Worm (Caenorhabditis elegans) whole organism, L1 larva: Measurements from ENCODE around the gene C11H1.5.

Source experiments
- ama-1 ChIP-seq: fragments of 150-350 bp; optimal IDR thresholded peaks from 2 replicates; lab custom pipeline; 2014
- ceh-82 ChIP-seq, 3 experiments: fragments of 150-350 bp in 1 of 3; sonication (generic microtip) in 2 of 3; optimal IDR thresholded peaks; 2 replicates each; lab custom pipeline; 2014 to 2017; ENCODE audit warnings: missing biosample characterization in 3 of 3, missing genetic modification characterization in 3 of 3
- elt-3 ChIP-seq, 6 experiments: fragments of 150-350 bp in 1 of 6; sonication (generic microtip); optimal IDR thresholded peaks; 2 replicates each; lab custom pipeline; 2017 to 2018; ENCODE audit warnings: missing biosample characterization in 6 of 6, missing genetic modification characterization in 6 of 6, inconsistent platforms in 1 of 6
- fos-1 ChIP-seq: fragments of 150-350 bp; optimal IDR thresholded peaks from 2 replicates; lab custom pipeline; 2014; ENCODE audit warnings: missing biosample characterization, missing genetic modification characterization
- irx-1 ChIP-seq: sonication (generic microtip); optimal IDR thresholded peaks from 2 replicates; lab custom pipeline; 2016; ENCODE audit warnings: missing genetic modification characterization, missing compliant biosample characterization
- lin-39 ChIP-seq: fragments of 150-350 bp; optimal IDR thresholded peaks from 2 replicates; lab custom pipeline; 2014; ENCODE audit warnings: missing biosample characterization, missing genetic modification reagents, missing genetic modification characterization
- mab-9 ChIP-seq: fragments of 200-800 bp; sonication (Bioruptor generic); IDR thresholded peaks from 2 replicates; pipeline ENCODE4 v1.3.6; 2022; ENCODE audit warnings: missing genetic modification reagents, missing genetic modification characterization, missing compliant biosample characterization
- nhr-237 ChIP-seq: fragments of 150-350 bp; optimal IDR thresholded peaks from 2 replicates; lab custom pipeline; 2014; ENCODE audit warnings: missing biosample characterization, missing genetic modification characterization
- pag-3 ChIP-seq: sonication (generic microtip); optimal IDR thresholded peaks from 2 replicates; lab custom pipeline; 2017; ENCODE audit warnings: missing genetic modification characterization, mild to moderate bottlenecking, missing compliant biosample characterization, antibody characterized with exemption, borderline replicate concordance; ENCODE audit not compliant: insufficient read depth
- ztf-11 ChIP-seq, 2 experiments: sonication (generic microtip); optimal IDR thresholded peaks; 2 replicates each; lab custom pipeline; 2016 to 2017; ENCODE audit warnings: missing genetic modification characterization in 2 of 2, missing biosample characterization in 1 of 2, missing compliant biosample characterization in 1 of 2

ce11 chrX:14327398-14327797, 24.4 kb upstream of the C11H1.5 start, which contains the start of gene C11H1.7:
- no peak for TF ChIP-seq fos-1
- TF ChIP-seq pag-3 (tag; lab: Kevin White, UChicago): no peak
- TF ChIP-seq nhr-237 (tag; lab: Kevin White, UChicago): no peak
- no peak for TF ChIP-seq mab-9 (GFP tag; lab: Robert Waterston, UW)
- TF ChIP-seq elt-3 (tag; optimal IDR thresholded peaks at IDR 0.05; lab: Kevin White, UChicago): no peak
- no peak for TF ChIP-seq ztf-11 (tag; optimal IDR thresholded peaks at IDR 0.05; lab: Kevin White, UChicago)
- TF ChIP-seq ama-1 (lab: Kevin White, UChicago): no peak
- TF ChIP-seq irx-1 (tag; lab: Kevin White, UChicago): no peak
- TF ChIP-seq lin-39: no peak
- TF ChIP-seq ceh-82 (tag; optimal IDR thresholded peaks at IDR 0.05; lab: Kevin White, UChicago): no peak
